Worm (Caenorhabditis elegans): ENCODE results near the gene frg-1.

ce11 chrIII:12944064-12944463 lies 34.9 kb upstream of the frg-1 start:
- TF ChIP-seq aly-2 (tag; optimal IDR thresholded peaks at IDR 0.05) = no peak
- no peak for TF ChIP-seq ceh-28 (tag; optimal IDR thresholded peaks at IDR 0.05)
